Worm (Caenorhabditis elegans) whole organism, L4/young adult: Measurements from ENCODE around the gene R07B1.13.

Experiments
- W03F9.2 ChIP-seq: fragments of 150-350 bp; optimal IDR thresholded peaks from 2 replicates; lab custom pipeline; 2014; ENCODE audit warnings: missing biosample characterization, missing genetic modification characterization
- dao-5 ChIP-seq: sonication (generic microtip); optimal IDR thresholded peaks from 2 replicates; lab custom pipeline; 2016; ENCODE audit warnings: missing genotype, missing genetic modification characterization, moderate library complexity, missing compliant biosample characterization
- him-1 ChIP-seq: sonication (generic microtip); optimal IDR thresholded peaks from 2 replicates; lab custom pipeline; 2016; ENCODE audit warnings: missing genotype, missing genetic modification reagents, missing genetic modification characterization, missing compliant biosample characterization

The R07B1.13 gene

ce11 chrX:9869522-9869921 lies at the start of gene R07B1.13:
TSS of gene R07B1.13 (plus strand) at chrX:9869822.
- TF ChIP-seq W03F9.2 (no peak), him-1 (no peak), dao-5 (tag; lab: Kevin White, UChicago) (no peak)

- TF ChIP-seq dao-5 (tag; lab: Kevin White, UChicago) (no peak), him-1 (no peak), W03F9.2 (no peak)
Observed at ce11 chrX:9822173-9822572, 47.4 kb upstream of the R07B1.13 start, which contains the start of gene dpy-22. TSS of gene dpy-22 (minus strand) at chrX:9822273.

ce11 chrX:9822606-9823264 lies 46.9 kb upstream of the R07B1.13 start:
- peak; percentile 14 for TF ChIP-seq dao-5 (tag; lab: Kevin White, UChicago)
- TF ChIP-seq W03F9.2 = no peak

- TF ChIP-seq dao-5 (tag; lab: Kevin White, UChicago) = no peak
- no peak for TF ChIP-seq him-1
- TF ChIP-seq W03F9.2 = no peak
Observed at ce11 chrX:9831215-9831614, 38.4 kb upstream of the R07B1.13 start, which contains the start of gene rrc-1. TSS of gene rrc-1 (minus strand) at chrX:9831288.

ce11 chrX:9832370-9832769 lies 37.3 kb upstream of the R07B1.13 start:
- no peak for TF ChIP-seq him-1
- TF ChIP-seq W03F9.2 = no peak
- no peak for TF ChIP-seq dao-5 (tag; lab: Kevin White, UChicago)

- TF ChIP-seq dao-5 (tag; lab: Kevin White, UChicago) (no peak), W03F9.2 (peak; percentile 72), him-1 (no peak)
Observed at ce11 chrX:9837989-9838541, 31.6 kb upstream of the R07B1.13 start, which contains the start of gene ipla-2. TSS of gene ipla-2 (minus strand) at chrX:9838039.

- TF ChIP-seq W03F9.2 (no peak), dao-5 (tag; lab: Kevin White, UChicago) (no peak), him-1 (no peak)
Observed at ce11 chrX:9840864-9841263, 28.8 kb upstream of the R07B1.13 start.

- TF ChIP-seq W03F9.2 = no peak
- TF ChIP-seq dao-5 (tag; lab: Kevin White, UChicago) = no peak
- TF ChIP-seq him-1 = no peak
Observed at ce11 chrX:9842102-9842501, 27.5 kb upstream of the R07B1.13 start.

ce11 chrX:9843568-9843967 lies 26.1 kb upstream of the R07B1.13 start:
- no peak for TF ChIP-seq dao-5 (tag; lab: Kevin White, UChicago)
- no peak for TF ChIP-seq W03F9.2
- no peak for TF ChIP-seq him-1

- TF ChIP-seq him-1 = no peak
- no peak for TF ChIP-seq W03F9.2
- TF ChIP-seq dao-5 (tag; lab: Kevin White, UChicago) = no peak
Observed at ce11 chrX:9845916-9846315, 23.7 kb upstream of the R07B1.13 start.

ce11 chrX:9846975-9847374 lies 22.6 kb upstream of the R07B1.13 start, which contains the start of gene vab-15:
TSS of gene vab-15 (plus strand) at chrX:9847275.
- TF ChIP-seq dao-5 (tag; lab: Kevin White, UChicago) (no peak), W03F9.2 (no peak), him-1 (no peak)

ce11 chrX:9848214-9848789 lies 21.3 kb upstream of the R07B1.13 start:
- TF ChIP-seq W03F9.2 (no peak), him-1 (no peak), dao-5 (tag; lab: Kevin White, UChicago) (no peak)

ce11 chrX:9850258-9850657 lies 19.4 kb upstream of the R07B1.13 start, which contains the start of gene lec-8:
TSS of gene lec-8 (plus strand) at chrX:9850571.
- TF ChIP-seq W03F9.2 (no peak), dao-5 (tag; lab: Kevin White, UChicago) (no peak), him-1 (no peak)

- TF ChIP-seq him-1 (no peak), dao-5 (tag; lab: Kevin White, UChicago) (no peak), W03F9.2 (no peak)
Observed at ce11 chrX:9851745-9852330, 17.8 kb upstream of the R07B1.13 start, which contains the start of gene lec-7. TSS of gene lec-7 (plus strand) at chrX:9852041.

ce11 chrX:9856618-9857017 lies 13.0 kb upstream of the R07B1.13 start, which contains the start of gene R07B1.11:
TSS of gene R07B1.11 (plus strand) at chrX:9856918.
- TF ChIP-seq him-1 = no peak
- TF ChIP-seq W03F9.2 = no peak
- no peak for TF ChIP-seq dao-5 (tag; lab: Kevin White, UChicago)
